Worm (Caenorhabditis elegans): Measurements from ENCODE around the gene clec-3.
A peak's percentile ranks its signal among the peaks of the same experiment; 100 is the strongest.

The clec-3 gene

ce11 chrII:2975561-2976230, 44.0 kb downstream of the clec-3 start:
- TF ChIP-seq unc-62 (GFP tag; optimal IDR thresholded peaks at IDR 0.05) (no peak), pax-3 (tag; optimal IDR thresholded peaks at IDR 0.05) (no peak), zip-4 (GFP tag; optimal IDR thresholded peaks at IDR 0.05) (no peak), nhr-28 (tag; optimal IDR thresholded peaks at IDR 0.05) (no peak), skn-1 (tag; optimal IDR thresholded peaks at IDR 0.05) (peak; percentile 30), ama-1 (optimal IDR thresholded peaks at IDR 0.05) (no peak), xbp-1 (tag; optimal IDR thresholded peaks at IDR 0.05) (no peak), elt-2 (tag; optimal IDR thresholded peaks at IDR 0.05) (peak; percentile 91), nhr-85 (tag) (peak; percentile 87), efl-1 (optimal IDR thresholded peaks at IDR 0.05) (peak in 1 of 2 experiments; percentile 8), efl-1 (GFP tag; optimal IDR thresholded peaks at IDR 0.05 in 1 of 2) (peak in 1 of 2 experiments; percentile 1), grh-1 (GFP tag; IDR thresholded peaks at IDR 0.05) (peak; percentile 83), blmp-1 (tag; optimal IDR thresholded peaks at IDR 0.05) (peak; percentile 49), nhr-20 (tag; optimal IDR thresholded peaks at IDR 0.05) (peak; percentile 14), snpc-4 (tag; optimal IDR thresholded peaks at IDR 0.05) (no peak), unc-98 (GFP tag; IDR thresholded peaks at IDR 0.05) (no peak), nhr-47 (tag; optimal IDR thresholded peaks at IDR 0.05) (no peak), hlh-4 (tag; optimal IDR thresholded peaks at IDR 0.05) (no peak), aly-2 (tag; optimal IDR thresholded peaks at IDR 0.05) (no peak), ceh-82 (tag; optimal IDR thresholded peaks at IDR 0.05) (no peak), ztf-11 (tag; optimal IDR thresholded peaks at IDR 0.05) (no peak), nhr-90 (tag; optimal IDR thresholded peaks at IDR 0.05; ENCODE audit: poor library complexity) (no peak), pag-3 (tag; optimal IDR thresholded peaks at IDR 0.05; ENCODE audit: borderline replicate concordance, insufficient read depth) (no peak), C16A3.4 (tag; optimal IDR thresholded peaks at IDR 0.05) (no peak), C04F5.9 (tag; optimal IDR thresholded peaks at IDR 0.05) (no peak), fkh-8 (tag; optimal IDR thresholded peaks at IDR 0.05) (no peak), efl-3 (GFP tag; optimal IDR thresholded peaks at IDR 0.05) (no peak), lsy-2 (tag; optimal IDR thresholded peaks at IDR 0.05) (peak in 1 of 2 experiments; percentile 16), jun-1 (tag; optimal IDR thresholded peaks at IDR 0.05) (no peak), ceh-8 (GFP tag; optimal IDR thresholded peaks at IDR 0.05) (no peak), egl-27 (tag; optimal IDR thresholded peaks at IDR 0.05) (no peak), ceh-88 (GFP tag; IDR thresholded peaks at IDR 0.05) (no peak), snu-23 (GFP tag; optimal IDR thresholded peaks at IDR 0.05) (peak; percentile 43), fkh-4 (tag; optimal IDR thresholded peaks at IDR 0.05; ENCODE audit: borderline replicate concordance) (no peak), sup-37 (GFP tag; optimal IDR thresholded peaks at IDR 0.05) (no peak), C34B4.2 (tag; optimal IDR thresholded peaks at IDR 0.05) (no peak), unc-130 (tag; optimal IDR thresholded peaks at IDR 0.05) (no peak), Y116A8C.19 (tag; optimal IDR thresholded peaks at IDR 0.05; ENCODE audit: borderline replicate concordance) (no peak), rnt-1 (tag; optimal IDR thresholded peaks at IDR 0.05) (no peak), hlh-17 (GFP tag; optimal IDR thresholded peaks at IDR 0.05; ENCODE audit: borderline replicate concordance) (no peak), ets-5 (GFP tag; IDR thresholded peaks at IDR 0.05) (no peak), sox-4 (tag; optimal IDR thresholded peaks at IDR 0.05) (no peak), ztf-4 (tag; optimal IDR thresholded peaks at IDR 0.05) (no peak), vab-15 (tag; optimal IDR thresholded peaks at IDR 0.05) (no peak), ces-1 (GFP tag; optimal IDR thresholded peaks at IDR 0.05) (no peak), lin-14 (GFP tag; optimal IDR thresholded peaks at IDR 0.05) (peak; percentile 48), zag-1 (tag; optimal IDR thresholded peaks at IDR 0.05) (no peak), swsn-7 (tag; optimal IDR thresholded peaks at IDR 0.05) (no peak), irx-1 (tag; optimal IDR thresholded peaks at IDR 0.05) (no peak), dsc-1 (tag; optimal IDR thresholded peaks at IDR 0.05) (no peak), aha-1 (tag; optimal IDR thresholded peaks at IDR 0.05) (no peak), lin-15B (tag; optimal IDR thresholded peaks at IDR 0.05) (no peak), sptf-1 (tag; optimal IDR thresholded peaks at IDR 0.05) (no peak)

Data from whole organism, L1 larva.